Worm (Caenorhabditis elegans) whole organism, L4/young adult: ENCODE results near the gene oac-12.

Source experiments
- W03F9.2 ChIP-seq: fragments of 150-350 bp; optimal IDR thresholded peaks from 2 replicates; lab custom pipeline; 2014; ENCODE audit warnings: missing biosample characterization, missing genetic modification characterization
- dao-5 ChIP-seq: sonication (generic microtip); optimal IDR thresholded peaks from 2 replicates; lab custom pipeline; 2016; ENCODE audit warnings: missing genotype, missing genetic modification characterization, moderate library complexity, missing compliant biosample characterization

DNA sequence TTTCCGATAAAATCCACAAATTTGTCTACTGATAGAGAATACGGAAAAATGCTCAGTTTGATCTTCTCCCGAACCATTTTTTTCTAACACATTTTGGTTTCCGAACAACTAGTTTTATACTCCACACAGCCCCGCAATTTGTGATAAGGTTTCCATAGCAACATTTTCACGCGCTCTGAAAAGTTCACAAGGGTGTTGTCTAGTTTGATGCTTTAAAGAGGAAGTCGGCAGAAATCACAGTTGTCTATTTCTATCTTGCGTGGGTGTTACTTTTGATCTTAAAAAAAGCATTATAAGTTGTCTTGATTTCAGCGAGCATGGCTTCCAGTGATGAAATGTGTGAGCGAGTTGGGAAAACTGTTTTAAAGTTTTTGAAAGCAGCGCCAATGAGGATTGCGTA lies 32.6 kb downstream of the oac-12 start, which contains the start of gene ZC132.3:
- TF ChIP-seq dao-5 (tag; lab: Kevin White, UChicago): no peak
- no peak for TF ChIP-seq W03F9.2 (tag; lab: Kevin White, UChicago)
